Fruit fly (Drosophila melanogaster) Kc167 (cell line): Measurements from ENCODE around the gene Mst87F.

Experiments used
- Myc ChIP-seq: fragments of >200 bp; optimal IDR thresholded peaks from 2 replicates; lab custom pipeline; 2017; ENCODE audit warnings: missing external identifiers
- Sin3A ChIP-seq: fragments of >200 bp; optimal IDR thresholded peaks from 2 replicates; lab custom pipeline; 2018; ENCODE audit warnings: missing external identifiers
- insv ChIP-seq: fragments of >200 bp; optimal IDR thresholded peaks from 3 replicates; lab custom pipeline; 2018; ENCODE audit warnings: missing external identifiers
- psq ChIP-seq: fragments of >200 bp; optimal IDR thresholded peaks from 2 replicates; lab custom pipeline; 2017; ENCODE audit warnings: missing external identifiers
- ttk ChIP-seq: sonication (Bioruptor generic); optimal IDR thresholded peaks from 2 replicates; lab custom pipeline; 2017; ENCODE audit warnings: missing external identifiers

dm6 chr3R:13848272-13848671 is 20.5 kb upstream of the Mst87F start:
- TF ChIP-seq insv (lab: Kevin White, UChicago) (no peak), ttk (lab: Kevin White, UChicago) (no peak), psq (lab: Kevin White, UChicago) (no peak), Sin3A (lab: Kevin White, UChicago) (no peak), Myc (lab: Kevin White, UChicago) (no peak)
